Fruit fly (Drosophila melanogaster): ENCODE data around the gene Brd7-9.

- TF ChIP-seq Hr83 (GFP tag; optimal IDR thresholded peaks at IDR 0.05; ENCODE audit: poor library complexity, severe bottlenecking) (no peak), brk (GFP tag; optimal IDR thresholded peaks at IDR 0.05) (no peak), fru (GFP tag; optimal IDR thresholded peaks at IDR 0.05) (no peak), dsf (GFP tag; optimal IDR thresholded peaks at IDR 0.05; ENCODE audit: borderline replicate concordance) (no peak), Vsx2 (GFP tag; optimal IDR thresholded peaks at IDR 0.05; ENCODE audit: partially characterized antibody) (no peak), dl (GFP tag; optimal IDR thresholded peaks at IDR 0.05; ENCODE audit: insufficient read depth in 1 of 2, partially characterized antibody in 2 of 2) (peak in 1 of 2 experiments; percentile 36), psq (GFP tag; optimal IDR thresholded peaks at IDR 0.05) (no peak), HLH106 (tag; optimal IDR thresholded peaks at IDR 0.05) (no peak), Mio (GFP tag; optimal IDR thresholded peaks at IDR 0.05) (no peak)
Observed at dm6 chr2L:7795859-7796258, 13.2 kb downstream of the Brd7-9 start, which contains the start of gene LKRSDH.
